Fruit fly (Drosophila melanogaster) whole organism, embryonic: Measurements from ENCODE around the gene pit.
A peak's percentile ranks its signal among the peaks of the same experiment; 100 is the strongest.

Experiments
- Abd-B ChIP-seq: fragments of 200-800 bp; sonication (Bioruptor generic); optimal IDR thresholded peaks from 2 replicates; lab custom pipeline; 2018; ENCODE audit warnings: missing biosample characterization, mild to moderate bottlenecking, missing genetic modification characterization, moderate library complexity
- Bgb ChIP-seq: fragments of 200-800 bp; sonication (Bioruptor generic); IDR thresholded peaks from 2 replicates; pipeline ENCODE4 v1.3.6; 2022; ENCODE audit warnings: missing biosample characterization, missing genetic modification characterization; ENCODE audit not compliant: partially characterized antibody
- CG10321 ChIP-seq: fragments of 200-800 bp; sonication (Bioruptor generic); IDR thresholded peaks from 2 replicates; pipeline ENCODE4 v1.3.6; 2022; ENCODE audit warnings: missing biosample characterization, missing genetic modification characterization
- CG10431 ChIP-seq: fragments of 200-800 bp; sonication (Bioruptor generic); optimal IDR thresholded peaks from 3 replicates; lab custom pipeline; 2018; ENCODE audit warnings: missing biosample characterization, mild to moderate bottlenecking, missing genetic modification characterization
- CG10565 ChIP-seq: fragments of 200-800 bp; sonication (Bioruptor generic); optimal IDR thresholded peaks from 3 replicates; lab custom pipeline; 2016; ENCODE audit warnings: missing biosample characterization, mild to moderate bottlenecking, missing genetic modification characterization
- CG12659 ChIP-seq: fragments of 200-800 bp; sonication (Bioruptor generic); optimal IDR thresholded peaks from 3 replicates; lab custom pipeline; 2017; ENCODE audit warnings: mild to moderate bottlenecking, missing biosample characterization, missing genetic modification reagents, missing genetic modification characterization
- CG13123 ChIP-seq: fragments of 200-800 bp; sonication (Bioruptor generic); optimal IDR thresholded peaks from 2 replicates; lab custom pipeline; 2016; ENCODE audit warnings: missing biosample characterization, missing genetic modification characterization
- CG14965 ChIP-seq: fragments of 200-800 bp; sonication (Bioruptor generic); optimal IDR thresholded peaks from 2 replicates; lab custom pipeline; 2016; ENCODE audit warnings: missing biosample characterization, missing genetic modification characterization, borderline replicate concordance
- CG16815 ChIP-seq: fragments of 200-800 bp; sonication (Bioruptor generic); optimal IDR thresholded peaks from 3 replicates; lab custom pipeline; 2017; ENCODE audit warnings: missing biosample characterization, mild to moderate bottlenecking, missing genetic modification characterization
- CG18599 ChIP-seq: fragments of 200-800 bp; sonication (Bioruptor generic); optimal IDR thresholded peaks from 3 replicates; lab custom pipeline; 2017; ENCODE audit warnings: missing biosample characterization, missing genetic modification characterization, mild to moderate bottlenecking, moderate library complexity, missing genetic modification reagents
- CG18764 ChIP-seq: fragments of 200-800 bp; sonication (Bioruptor generic); optimal IDR thresholded peaks from 3 replicates; lab custom pipeline; 2016; ENCODE audit warnings: missing biosample characterization, missing genetic modification characterization
- CG2120 ChIP-seq: fragments of 200-800 bp; sonication (Bioruptor generic); optimal IDR thresholded peaks from 3 replicates; lab custom pipeline; 2016; ENCODE audit warnings: missing biosample characterization, missing genetic modification characterization
- CG2678 ChIP-seq: fragments of 200-800 bp; sonication (Bioruptor generic); optimal IDR thresholded peaks from 3 replicates; lab custom pipeline; 2019; ENCODE audit warnings: missing biosample characterization, mild to moderate bottlenecking, missing genetic modification characterization, moderate library complexity
- CG5245 ChIP-seq: fragments of 200-800 bp; sonication (Bioruptor generic); optimal IDR thresholded peaks from 3 replicates; lab custom pipeline; 2016; ENCODE audit warnings: missing biosample characterization, missing genetic modification characterization
- CG5953 ChIP-seq: fragments of 200-800 bp; sonication (Bioruptor generic); IDR thresholded peaks from 2 replicates; pipeline ENCODE4 v1.3.6; 2022; ENCODE audit warnings: missing biosample characterization, missing genetic modification characterization
- CG7556 ChIP-seq: fragments of 200-800 bp; sonication (Bioruptor generic); optimal IDR thresholded peaks from 2 replicates; lab custom pipeline; 2017; ENCODE audit warnings: missing biosample characterization, mild to moderate bottlenecking, missing genetic modification characterization
- CG8765 ChIP-seq: fragments of 200-800 bp; sonication (Bioruptor generic); IDR thresholded peaks from 2 replicates; pipeline ENCODE4 v1.3.6; 2022; ENCODE audit warnings: missing biosample characterization, missing genetic modification characterization
- CG8924 ChIP-seq: fragments of 200-800 bp; optimal IDR thresholded peaks from 3 replicates; lab custom pipeline; 2019; ENCODE audit warnings: missing biosample characterization, mild to moderate bottlenecking, missing genetic modification characterization, moderate library complexity
- CG9932 ChIP-seq: fragments of 200-800 bp; sonication (Bioruptor generic); IDR thresholded peaks from 2 replicates; pipeline ENCODE4 v1.3.6; 2022; ENCODE audit warnings: missing biosample characterization, missing genetic modification characterization
- D19A ChIP-seq: fragments of 200-800 bp; optimal IDR thresholded peaks from 3 replicates; lab custom pipeline; 2019; ENCODE audit warnings: missing biosample characterization, mild to moderate bottlenecking, missing genetic modification characterization, moderate library complexity
- Dp ChIP-seq: fragments of 200-800 bp; sonication (Bioruptor generic); optimal IDR thresholded peaks from 2 replicates; lab custom pipeline; 2018; ENCODE audit warnings: missing biosample characterization, mild to moderate bottlenecking, missing genetic modification characterization, moderate library complexity
- Ets65A ChIP-seq: fragments of 200-800 bp; sonication (Bioruptor generic); peaks from one replicate; lab custom pipeline; 2016; ENCODE audit warnings: missing biosample characterization, missing genetic modification characterization
- Fer1 ChIP-seq: fragments of 200-800 bp; sonication (Bioruptor generic); optimal IDR thresholded peaks from 2 replicates; lab custom pipeline; 2017; ENCODE audit warnings: missing biosample characterization, mild to moderate bottlenecking, missing genetic modification characterization
- GATAe ChIP-seq: fragments of 200-800 bp; sonication (Bioruptor generic); conservative IDR thresholded peaks from 2 replicates; pipeline ENCODE4 v1.3.6; 2022; ENCODE audit warnings: missing biosample characterization, missing genetic modification characterization
- HHEX ChIP-seq: fragments of 200-800 bp; sonication (Bioruptor generic); optimal IDR thresholded peaks from 3 replicates; lab custom pipeline; 2017; ENCODE audit warnings: missing biosample characterization, mild to moderate bottlenecking, missing genetic modification characterization, missing genetic modification reagents
- HLH4C ChIP-seq: fragments of 200-800 bp; sonication (Bioruptor generic); IDR thresholded peaks from 3 replicates; pipeline ENCODE4 v1.3.6; 2022; ENCODE audit warnings: missing biosample characterization, missing genetic modification characterization; ENCODE audit not compliant: partially characterized antibody
- Hmr ChIP-seq: fragments of 200-800 bp; sonication (Bioruptor generic); optimal IDR thresholded peaks from 3 replicates; lab custom pipeline; 2017; ENCODE audit warnings: mild to moderate bottlenecking, missing biosample characterization, missing genetic modification reagents, missing genetic modification characterization
- Hr39 ChIP-seq: fragments of >200 bp; optimal IDR thresholded peaks from 2 replicates; lab custom pipeline; 2017
- Jarid2 ChIP-seq: fragments of 200-800 bp; sonication (Bioruptor generic); optimal IDR thresholded peaks from 3 replicates; lab custom pipeline; 2017; ENCODE audit warnings: mild to moderate bottlenecking, missing biosample characterization, missing genetic modification reagents, missing genetic modification characterization
- Max ChIP-seq: fragments of 200-800 bp; sonication (Bioruptor generic); optimal IDR thresholded peaks from 2 replicates; lab custom pipeline; 2016; ENCODE audit warnings: missing biosample characterization, mild to moderate bottlenecking, missing genetic modification characterization
- Meics ChIP-seq: fragments of 200-800 bp; sonication (Bioruptor generic); optimal IDR thresholded peaks from 2 replicates; lab custom pipeline; 2017; ENCODE audit warnings: missing biosample characterization, mild to moderate bottlenecking, missing genetic modification characterization
- Nf-YA ChIP-seq: fragments of 200-800 bp; sonication (Bioruptor generic); IDR thresholded peaks from 2 replicates; pipeline ENCODE4 v1.3.6; 2022; ENCODE audit warnings: missing biosample characterization, missing genetic modification characterization
- Nf-YB ChIP-seq: fragments of 200-800 bp; sonication (Bioruptor generic); optimal IDR thresholded peaks from 3 replicates; lab custom pipeline; 2019; ENCODE audit warnings: missing biosample characterization, mild to moderate bottlenecking, missing genetic modification characterization, moderate library complexity
- Nf-YC ChIP-seq: fragments of 200-800 bp; optimal IDR thresholded peaks from 3 replicates; lab custom pipeline; 2019; ENCODE audit warnings: missing biosample characterization, mild to moderate bottlenecking, missing genetic modification characterization, moderate library complexity
- PHDP ChIP-seq: fragments of 200-800 bp; sonication (Bioruptor generic); optimal IDR thresholded peaks from 3 replicates; lab custom pipeline; 2018; ENCODE audit warnings: missing biosample characterization, mild to moderate bottlenecking, missing genetic modification characterization, moderate library complexity
- Side ChIP-seq: fragments of 200-800 bp; sonication (Bioruptor generic); optimal IDR thresholded peaks from 2 replicates; lab custom pipeline; 2016; ENCODE audit warnings: missing biosample characterization, missing genetic modification characterization
- amos ChIP-seq: fragments of 200-800 bp; sonication (Bioruptor generic); IDR thresholded peaks from 2 replicates; pipeline ENCODE4 v1.3.6; 2022; ENCODE audit warnings: missing biosample characterization, missing genetic modification characterization; ENCODE audit not compliant: partially characterized antibody
- bowl ChIP-seq: fragments of 200-800 bp; sonication (Bioruptor generic); IDR thresholded peaks from 2 replicates; pipeline ENCODE4 v1.3.6; 2022; ENCODE audit warnings: missing biosample characterization, missing genetic modification characterization
- chinmo ChIP-seq: fragments of 200-800 bp; sonication (Bioruptor generic); IDR thresholded peaks from 4 replicates; pipeline ENCODE4 v1.3.6; 2022; ENCODE audit warnings: missing biosample characterization, missing genetic modification characterization; ENCODE audit not compliant: partially characterized antibody
- croc ChIP-seq: fragments of 200-800 bp; sonication (Bioruptor generic); conservative IDR thresholded peaks from 3 replicates; pipeline ENCODE4 v1.3.6; 2022; ENCODE audit warnings: missing biosample characterization, missing genetic modification characterization
- eyg ChIP-seq: fragments of 200-800 bp; sonication (Bioruptor generic); optimal IDR thresholded peaks from 3 replicates; lab custom pipeline; 2016; ENCODE audit warnings: missing biosample characterization, missing genetic modification characterization
- fd64A ChIP-seq: fragments of 200-800 bp; sonication (Bioruptor generic); optimal IDR thresholded peaks from 3 replicates; lab custom pipeline; 2018; ENCODE audit warnings: missing biosample characterization, mild to moderate bottlenecking, missing genetic modification characterization
- gem ChIP-seq: fragments of 200-800 bp; sonication (Bioruptor generic); optimal IDR thresholded peaks from 2 replicates; lab custom pipeline; 2019; ENCODE audit warnings: missing biosample characterization, mild to moderate bottlenecking, missing genetic modification characterization, moderate library complexity
- lbe ChIP-seq: fragments of 200-800 bp; sonication (Bioruptor generic); optimal IDR thresholded peaks from 2 replicates; lab custom pipeline; 2016; ENCODE audit warnings: missing biosample characterization, mild to moderate bottlenecking, missing genetic modification characterization
- lilli ChIP-seq: fragments of 200-800 bp; sonication (Bioruptor generic); optimal IDR thresholded peaks from 3 replicates; lab custom pipeline; 2016; ENCODE audit warnings: missing biosample characterization, missing genetic modification characterization
- p53 ChIP-seq: fragments of 200-800 bp; sonication (Bioruptor generic); optimal IDR thresholded peaks from 2 replicates; lab custom pipeline; 2016; ENCODE audit warnings: missing biosample characterization, missing genetic modification characterization
- so ChIP-seq: fragments of 200-800 bp; sonication (Bioruptor generic); IDR thresholded peaks from 3 replicates; pipeline ENCODE4 v1.3.6; 2022; ENCODE audit warnings: missing biosample characterization, missing genetic modification characterization
- trh ChIP-seq: fragments of 200-800 bp; sonication (Bioruptor generic); optimal IDR thresholded peaks from 2 replicates; lab custom pipeline; 2016; ENCODE audit warnings: missing biosample characterization, missing genetic modification characterization
- zf30C ChIP-seq: fragments of 200-800 bp; sonication (Bioruptor generic); optimal IDR thresholded peaks from 3 replicates; lab custom pipeline; 2018; ENCODE audit warnings: missing biosample characterization, mild to moderate bottlenecking, missing genetic modification characterization

pit gene

DNA sequence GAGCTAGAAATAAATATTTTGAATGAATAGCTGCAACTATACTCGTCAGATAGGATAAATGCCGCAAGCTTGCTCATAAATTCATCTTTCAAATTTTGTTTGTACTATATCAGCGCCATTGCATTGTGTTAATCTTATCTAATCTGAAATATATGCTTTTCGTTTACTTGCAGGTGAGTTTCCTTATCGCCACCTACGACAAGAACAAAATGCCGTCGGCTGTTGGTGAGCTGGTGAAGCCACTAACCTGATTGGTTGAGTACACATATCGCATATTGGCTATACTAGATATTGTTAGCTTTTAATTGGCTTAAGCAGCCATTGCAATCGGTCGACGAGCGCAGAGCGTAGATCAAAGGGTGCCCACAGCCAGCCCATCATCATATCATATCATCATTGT lies 19.6 kb downstream of the pit start:
- no peak for TF ChIP-seq p53 (GFP tag; lab: Kevin White, UChicago)
- TF ChIP-seq HHEX (GFP tag; lab: Kevin White, UChicago), result no peak
- peak; percentile 42 for TF ChIP-seq CG5245 (GFP tag; lab: Kevin White, UChicago)
- peak; percentile 47; the same call in 1 of the 2 replicates for TF ChIP-seq Nf-YA (GFP tag; lab: Robert Waterston, UW)
- no peak for TF ChIP-seq CG8765 (GFP tag; lab: Robert Waterston, UW)
- peak; percentile 6 for TF ChIP-seq Abd-B
- TF ChIP-seq CG10565 (GFP tag; lab: Kevin White, UChicago), result no peak
- TF ChIP-seq Ets65A (GFP tag; lab: Kevin White, UChicago), result peak; percentile 47
- 0 out of 4 replicates have a peak, but pooled peaks have one; percentile 20 for TF ChIP-seq chinmo (GFP tag; lab: Robert Waterston, UW)
- TF ChIP-seq GATAe (GFP tag; lab: Robert Waterston, UW), result peak; percentile 54
- TF ChIP-seq Nf-YC (tag; lab: Kevin White, UChicago), result peak; percentile 87
- TF ChIP-seq Nf-YB (GFP tag; lab: Kevin White, UChicago), result peak; percentile 93
- TF ChIP-seq CG2120 (GFP tag; lab: Kevin White, UChicago), result no peak
- TF ChIP-seq, all 482 proteins: peak for 8

DNA sequence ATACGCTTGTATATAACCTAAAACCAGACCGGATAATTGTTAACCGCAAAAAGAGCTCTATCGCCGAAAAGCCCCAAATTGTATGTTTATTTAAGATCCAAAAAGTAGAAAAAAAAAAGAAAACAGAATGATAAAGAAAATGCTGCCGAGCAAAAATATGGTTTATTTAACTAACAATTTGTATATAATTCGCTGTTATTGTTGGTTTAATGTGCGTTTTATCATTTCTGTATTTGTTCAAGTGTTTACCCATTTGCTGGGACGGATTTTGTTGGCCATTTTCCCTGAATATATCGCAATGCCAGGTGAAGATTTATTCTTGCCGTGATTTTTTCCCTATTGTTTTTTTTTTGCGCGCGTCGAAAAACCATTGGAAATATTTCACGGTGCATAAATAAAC lies 23.0 kb downstream of the pit start:
- peak; percentile 25 for TF ChIP-seq Hmr (GFP tag; lab: Kevin White, UChicago)
- no peak for TF ChIP-seq D19A (tag; lab: Kevin White, UChicago)
- no peak for TF ChIP-seq CG14965 (GFP tag; lab: Kevin White, UChicago)
- no peak for TF ChIP-seq Max
- TF ChIP-seq gem, result no peak
- TF ChIP-seq CG13123 (GFP tag; lab: Kevin White, UChicago), result no peak
- no peak for TF ChIP-seq CG7556 (GFP tag; lab: Kevin White, UChicago)
- TF ChIP-seq so (GFP tag; lab: Robert Waterston, UW), result no peak
- no peak for TF ChIP-seq CG16815 (GFP tag; lab: Kevin White, UChicago)
- peak; percentile 25 for TF ChIP-seq CG2678 (tag; lab: Kevin White, UChicago)
- TF ChIP-seq CG18599, result peak; percentile 24
- no peak for TF ChIP-seq eyg
- TF ChIP-seq Dp (GFP tag; lab: Kevin White, UChicago), result no peak
- TF ChIP-seq fd64A, result no peak
- peak; percentile 39 for TF ChIP-seq Fer1 (GFP tag; lab: Kevin White, UChicago)
- TF ChIP-seq CG10431 (GFP tag; lab: Kevin White, UChicago), result no peak
- TF ChIP-seq croc, result no peak
- TF ChIP-seq zf30C, result no peak
- TF ChIP-seq bowl (GFP tag; lab: Robert Waterston, UW), result no peak
- no peak for TF ChIP-seq trh (GFP tag; lab: Kevin White, UChicago)
- no peak for TF ChIP-seq CG10321 (GFP tag; lab: Robert Waterston, UW)
- TF ChIP-seq CG5953 (GFP tag; lab: Robert Waterston, UW), result no peak
- TF ChIP-seq CG18764 (GFP tag; lab: Kevin White, UChicago), result no peak
- no peak for TF ChIP-seq Hr39 (lab: Kevin White, UChicago)
- no peak for TF ChIP-seq CG8924 (tag; lab: Kevin White, UChicago)
- no peak for TF ChIP-seq Side (GFP tag; lab: Kevin White, UChicago)
- TF ChIP-seq Meics, result peak; percentile 46
- TF ChIP-seq CG9932 (GFP tag; lab: Robert Waterston, UW), result no peak
- TF ChIP-seq HLH4C (GFP tag; lab: Robert Waterston, UW), result no peak
- peak; percentile 20 for TF ChIP-seq CG2120 (GFP tag; lab: Kevin White, UChicago)
- peak; percentile 21 for TF ChIP-seq PHDP (tag; lab: Kevin White, UChicago)
- TF ChIP-seq lilli (GFP tag; lab: Kevin White, UChicago), result no peak
- no peak for TF ChIP-seq amos (GFP tag; lab: Robert Waterston, UW)
- TF ChIP-seq Jarid2 (GFP tag; lab: Kevin White, UChicago), result no peak
- no peak for TF ChIP-seq lbe
- no peak for TF ChIP-seq Bgb (GFP tag; lab: Robert Waterston, UW)
- TF ChIP-seq CG12659 (GFP tag; lab: Kevin White, UChicago), result no peak
